Worm (Caenorhabditis elegans): Measurements from ENCODE around the gene Y46D2A.2.
A peak's percentile ranks its signal among the peaks of the same experiment; 100 is the strongest.
"Not testable (repeated sequence)": the region's sequence is repeated elsewhere in the genome, so short reads cannot be mapped to it uniquely, and the experiment has no call there.

Y46D2A.2 gene

DNA sequence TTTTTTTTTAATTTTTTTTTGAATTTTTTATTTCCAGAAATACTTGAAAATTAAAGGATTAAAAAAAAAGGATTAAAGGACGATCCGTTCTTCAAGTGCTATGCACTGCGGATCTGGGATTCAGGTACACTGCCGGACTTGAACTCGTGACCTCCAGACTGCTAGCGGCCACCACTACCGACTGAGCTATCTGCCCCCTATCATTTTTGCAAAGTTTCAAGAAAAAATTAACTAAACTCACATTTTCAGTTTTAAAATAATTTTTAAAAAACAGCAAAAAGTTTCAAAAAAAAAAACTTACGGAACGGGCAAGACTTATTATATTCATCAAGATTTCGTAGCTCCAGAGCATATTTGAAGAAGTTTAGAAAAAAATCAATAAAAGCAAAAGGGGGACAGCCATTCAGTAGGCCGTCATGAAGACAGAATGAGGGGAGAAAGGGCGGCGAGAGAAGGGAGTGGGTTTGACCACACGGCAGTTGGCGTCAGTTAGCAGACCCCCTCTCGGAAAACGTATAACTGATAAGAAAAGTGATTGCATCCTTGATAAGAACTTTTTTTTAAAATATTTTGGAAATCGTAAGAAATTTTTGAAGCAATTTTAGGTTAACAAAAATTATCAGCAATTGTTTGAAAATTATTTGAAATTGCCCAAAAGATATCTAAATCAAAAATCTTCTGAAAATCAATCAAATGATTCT lies 12.0 kb downstream of the Y46D2A.2 start:
- no peak for TF ChIP-seq unc-39 (tag; optimal IDR thresholded peaks at IDR 0.05)
- TF ChIP-seq sma-3 (GFP tag; optimal IDR thresholded peaks at IDR 0.05): no peak
- no peak for TF ChIP-seq lin-11 (tag; optimal IDR thresholded peaks at IDR 0.05)
- no peak for TF ChIP-seq R02D3.7 (tag; optimal IDR thresholded peaks at IDR 0.05)
- TF ChIP-seq fos-1 (tag; optimal IDR thresholded peaks at IDR 0.05): peak; percentile 34
- no peak for TF ChIP-seq sem-4 (tag; optimal IDR thresholded peaks at IDR 0.05)

DNA sequence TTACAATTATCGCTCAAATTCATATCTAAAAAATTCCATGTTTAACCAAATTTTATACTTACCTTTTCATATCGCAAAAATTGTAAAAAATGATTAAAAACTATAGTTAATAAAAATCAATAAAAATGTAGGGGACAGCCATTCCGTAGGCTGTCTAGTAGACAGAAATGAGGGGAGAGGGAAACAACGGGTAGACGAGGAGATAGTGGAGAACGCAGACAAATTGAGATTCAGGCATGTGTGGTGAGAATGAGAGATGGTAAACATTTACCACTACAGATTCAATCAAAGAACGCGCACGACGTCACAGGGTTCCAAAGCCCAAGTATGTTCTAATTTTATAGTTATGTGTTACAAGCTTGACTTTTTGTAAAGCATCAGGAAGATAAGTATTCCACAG lies 19.5 kb downstream of the Y46D2A.2 start:
- TF ChIP-seq sma-9 (GFP tag; optimal IDR thresholded peaks at IDR 0.05): no peak
- TF ChIP-seq sma-9 (tag; optimal IDR thresholded peaks at IDR 0.05): no peak
- peak; percentile 34 for TF ChIP-seq unc-55 (GFP tag; optimal IDR thresholded peaks at IDR 0.05)

DNA sequence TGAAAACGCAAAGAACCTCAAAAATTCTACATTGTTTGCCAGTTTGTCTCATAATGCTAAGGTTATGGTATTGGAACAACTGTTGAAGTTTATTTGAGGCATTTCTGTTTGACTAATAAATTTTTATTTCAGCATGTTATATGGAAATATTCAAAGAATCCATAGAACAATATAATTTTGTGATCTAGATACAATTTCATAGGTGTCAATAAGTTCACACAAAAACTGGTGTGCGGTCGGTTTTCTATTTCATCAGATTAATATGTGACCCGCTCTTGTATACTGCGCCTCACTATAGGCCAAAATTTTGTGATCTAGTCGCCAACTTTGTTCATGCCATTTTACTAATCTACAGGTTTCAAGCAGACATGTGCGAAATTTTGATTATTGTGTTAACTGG lies 23.6 kb downstream of the Y46D2A.2 start, which contains the start of gene btb-22:
TSS of gene btb-22 (plus strand) at position 301 of the 400 bp plus-strand sequence.
- TF ChIP-seq unc-55 (GFP tag; optimal IDR thresholded peaks at IDR 0.05): no peak
- TF ChIP-seq nhr-21 (tag; optimal IDR thresholded peaks at IDR 0.05): no peak
- TF ChIP-seq lsy-2 (tag; optimal IDR thresholded peaks at IDR 0.05): no peak
- no peak for TF ChIP-seq blmp-1 (tag; optimal IDR thresholded peaks at IDR 0.05; ENCODE audit: insufficient read depth)
- no peak for TF ChIP-seq nhr-77 (tag; optimal IDR thresholded peaks at IDR 0.05)
- no peak for TF ChIP-seq ztf-1 (GFP tag; conservative IDR thresholded peaks at IDR 0.05)
- no peak for TF ChIP-seq peb-1 (tag; optimal IDR thresholded peaks at IDR 0.05)
- no peak for TF ChIP-seq zag-1 (tag; optimal IDR thresholded peaks at IDR 0.05)
- TF ChIP-seq F13H6.1 (tag; optimal IDR thresholded peaks at IDR 0.05): no peak
- TF ChIP-seq nhr-25 (tag; optimal IDR thresholded peaks at IDR 0.05): no peak
- TF ChIP-seq ztf-4 (tag; optimal IDR thresholded peaks at IDR 0.05): no peak
- no peak for TF ChIP-seq lin-11 (tag; optimal IDR thresholded peaks at IDR 0.05)
- no peak for TF ChIP-seq elt-1 (tag; optimal IDR thresholded peaks at IDR 0.05)
- no peak for TF ChIP-seq nhr-6 (tag; optimal IDR thresholded peaks at IDR 0.05)
- no peak for TF ChIP-seq nhr-12 (tag; optimal IDR thresholded peaks at IDR 0.05)
- no peak for TF ChIP-seq sma-9 (GFP tag; optimal IDR thresholded peaks at IDR 0.05)
- no peak for TF ChIP-seq sma-9 (tag; optimal IDR thresholded peaks at IDR 0.05)

DNA sequence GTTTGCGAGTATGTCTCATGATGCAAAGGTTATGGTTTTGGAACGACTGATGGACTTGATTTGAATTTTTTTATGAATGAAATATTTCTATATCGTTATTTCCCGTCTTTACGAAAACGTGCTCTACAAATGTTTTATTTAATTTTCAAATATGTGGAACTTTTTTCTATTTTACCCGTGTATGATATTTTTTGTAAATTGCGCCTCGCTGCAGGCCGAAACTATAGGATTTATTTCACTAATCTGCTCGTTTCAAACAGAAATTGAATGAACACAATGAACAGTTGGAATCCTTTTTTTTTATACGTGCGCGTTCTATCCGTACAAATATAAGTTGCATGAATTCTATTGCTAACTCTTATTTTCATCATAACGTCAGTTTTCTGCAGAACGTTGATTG lies 25.2 kb downstream of the Y46D2A.2 start, which contains the start of gene btb-18:
TSS of gene btb-18 (plus strand) at position 301 of the 400 bp plus-strand sequence.
- no peak for TF ChIP-seq crh-2 (tag; optimal IDR thresholded peaks at IDR 0.05)
- no peak for TF ChIP-seq nhr-77 (tag; optimal IDR thresholded peaks at IDR 0.05)
- TF ChIP-seq sma-3 (GFP tag; optimal IDR thresholded peaks at IDR 0.05): no peak
- TF ChIP-seq Y55F3AM.14 (GFP tag; optimal IDR thresholded peaks at IDR 0.05): no peak
- TF ChIP-seq nhr-129 (tag; optimal IDR thresholded peaks at IDR 0.05): no peak

DNA sequence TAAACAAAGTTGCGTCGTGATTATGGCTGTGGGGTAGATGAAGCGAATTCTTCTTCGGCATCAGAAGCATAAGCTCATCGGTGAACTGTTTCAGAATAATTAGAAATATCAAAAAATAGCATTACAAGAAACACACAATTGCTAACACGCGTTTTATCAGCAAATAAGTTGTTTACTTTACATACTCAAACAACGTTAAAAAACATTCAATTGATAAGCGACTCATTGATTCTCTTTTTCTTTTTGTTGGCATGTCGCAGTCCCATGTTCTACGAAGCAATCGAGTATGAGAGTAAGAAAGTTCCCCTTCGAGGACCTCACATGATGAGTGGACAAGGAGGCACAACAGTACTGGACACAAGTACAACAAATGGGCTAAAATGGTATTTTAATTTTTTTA lies 26.4 kb downstream of the Y46D2A.2 start, which contains the start of gene btb-16:
TSS of gene btb-16 (plus strand) at position 240 of the 400 bp plus-strand sequence.
- TF ChIP-seq sem-4 (tag; optimal IDR thresholded peaks at IDR 0.05) (no peak), F13H6.1 (tag; optimal IDR thresholded peaks at IDR 0.05) (no peak), fos-1 (tag; optimal IDR thresholded peaks at IDR 0.05) (peak; percentile 45)

DNA sequence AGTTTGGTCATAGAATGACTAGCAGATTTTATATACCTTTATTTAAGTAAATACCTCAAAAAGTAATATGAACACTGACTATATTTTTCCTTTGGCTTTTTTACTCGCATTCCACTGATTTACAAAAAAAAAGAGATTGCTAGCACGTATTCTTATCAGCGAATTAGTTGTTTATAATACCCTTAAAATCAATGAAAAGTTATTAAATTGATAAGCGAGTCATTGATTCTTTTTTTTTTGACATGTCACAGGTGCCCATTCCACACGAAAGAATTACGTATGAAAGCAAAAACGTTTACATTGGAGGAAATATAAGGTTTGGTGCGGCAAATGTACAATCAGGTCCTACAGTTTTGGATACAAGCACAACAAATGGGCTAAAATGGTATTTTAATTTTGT lies 27.9 kb downstream of the Y46D2A.2 start, which contains the start of gene btb-17:
TSS of gene btb-17 (plus strand) at position 213 of the 400 bp plus-strand sequence.
- peak; percentile 58 for TF ChIP-seq fos-1 (tag; optimal IDR thresholded peaks at IDR 0.05)
- no peak for TF ChIP-seq lsy-2 (tag; optimal IDR thresholded peaks at IDR 0.05)
- TF ChIP-seq gmeb-1 (tag; optimal IDR thresholded peaks at IDR 0.05): peak; percentile 9
- TF ChIP-seq egl-27 (tag; optimal IDR thresholded peaks at IDR 0.05): no peak

DNA sequence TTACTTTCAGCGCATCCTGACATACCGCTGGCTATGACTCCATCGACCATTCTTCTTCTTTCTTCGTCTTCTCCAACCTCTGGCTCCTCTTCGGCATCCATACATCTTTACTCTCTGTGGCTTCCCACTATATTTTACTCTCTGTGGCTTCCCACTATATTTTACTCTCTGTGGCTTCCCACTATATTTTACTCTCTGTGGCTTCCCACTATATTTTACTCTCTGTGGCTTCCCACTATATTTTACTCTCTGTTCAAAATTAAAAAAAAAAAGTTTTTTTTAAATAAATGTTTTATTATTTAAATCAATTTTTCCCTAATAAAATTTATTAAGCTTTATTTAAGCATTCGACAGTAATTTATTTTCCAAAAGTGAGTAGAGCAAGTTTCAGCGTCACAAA lies 32.5 kb downstream of the Y46D2A.2 start, which contains the start of gene F39E9.14:
TSS of gene F39E9.14 (minus strand) at position 101 of the 400 bp plus-strand sequence.
- not testable (repeated sequence) for TF ChIP-seq R02D3.7, nhr-237, ztf-4 (tag; optimal IDR thresholded peaks at IDR 0.05)
